Worm (Caenorhabditis elegans) whole organism, young adult: ENCODE results near the gene ctsa-1.1.
A peak's percentile ranks its signal among the peaks of the same experiment; 100 is the strongest.

Experiments used
- B0019.2 ChIP-seq: fragments of 200-800 bp; sonication (Bioruptor generic); conservative IDR thresholded peaks from 2 replicates; pipeline ENCODE4 v1.3.6; 2022; ENCODE audit warnings: missing genetic modification reagents, missing genetic modification characterization, missing compliant biosample characterization
- F10E7.11 ChIP-seq: sonication (generic microtip); optimal IDR thresholded peaks from 2 replicates; lab custom pipeline; 2017; ENCODE audit warnings: mild to moderate bottlenecking, missing genetic modification characterization, moderate library complexity, missing compliant biosample characterization
- F37B4.10 ChIP-seq: fragments of 200-800 bp; sonication (Bioruptor generic); IDR thresholded peaks from 2 replicates; pipeline ENCODE4 v1.3.6; 2022; ENCODE audit warnings: missing genetic modification characterization, missing compliant biosample characterization
- F49E8.2 ChIP-seq: sonication (generic microtip); optimal IDR thresholded peaks from 3 replicates; lab custom pipeline; 2017; ENCODE audit warnings: missing genetic modification characterization, mild to moderate bottlenecking, missing compliant biosample characterization, antibody characterized with exemption, moderate library complexity; ENCODE audit not compliant: insufficient read depth
- F55B11.4 ChIP-seq: sonication (generic microtip); optimal IDR thresholded peaks from 2 replicates; lab custom pipeline; 2016; ENCODE audit warnings: missing compliant biosample characterization, missing genetic modification characterization, borderline replicate concordance; ENCODE audit not compliant: insufficient read depth
- F57C9.4 ChIP-seq: sonication (generic microtip); optimal IDR thresholded peaks from 2 replicates; lab custom pipeline; 2017; ENCODE audit warnings: mild to moderate bottlenecking, missing genetic modification characterization, missing compliant biosample characterization
- Y56A3A.18 ChIP-seq: fragments of 200-800 bp; sonication (Bioruptor generic); IDR thresholded peaks from 2 replicates; pipeline ENCODE4 v1.3.6; 2022; ENCODE audit warnings: missing genetic modification reagents, missing genetic modification characterization, missing compliant biosample characterization
- Y67H2A.10 ChIP-seq: fragments of 200-800 bp; sonication (Bioruptor generic); conservative IDR thresholded peaks from 2 replicates; pipeline ENCODE4 v1.3.6; 2022; ENCODE audit warnings: missing genetic modification reagents, missing genetic modification characterization, missing compliant biosample characterization
- atf-7 ChIP-seq: sonication (generic microtip); optimal IDR thresholded peaks from 2 replicates; lab custom pipeline; 2017; ENCODE audit warnings: mild to moderate bottlenecking, missing genetic modification characterization, missing compliant biosample characterization
- athp-1 ChIP-seq: sonication (generic microtip); optimal IDR thresholded peaks from 2 replicates; lab custom pipeline; 2017; ENCODE audit warnings: mild to moderate bottlenecking, missing genetic modification characterization, missing compliant biosample characterization
- attf-5 ChIP-seq: fragments of 200-800 bp; sonication (Bioruptor generic); optimal IDR thresholded peaks from 2 replicates; lab custom pipeline; 2018; ENCODE audit warnings: mild to moderate bottlenecking, missing genetic modification characterization, missing compliant biosample characterization
- attf-6 ChIP-seq: fragments of 200-800 bp; sonication (Bioruptor generic); IDR thresholded peaks from 2 replicates; pipeline ENCODE4 v1.3.6; 2022; ENCODE audit warnings: missing genetic modification reagents, missing genetic modification characterization, missing compliant biosample characterization
- ceh-100 ChIP-seq: fragments of 200-800 bp; sonication (Bioruptor generic); IDR thresholded peaks from 2 replicates; pipeline ENCODE4 v1.3.6; 2022; ENCODE audit warnings: missing genetic modification reagents, missing genetic modification characterization, missing compliant biosample characterization
- dox-1 ChIP-seq: fragments of 200-800 bp; sonication (Bioruptor generic); IDR thresholded peaks from 2 replicates; pipeline ENCODE4 v1.3.6; 2022; ENCODE audit warnings: missing genetic modification reagents, missing genetic modification characterization, missing compliant biosample characterization
- ets-4 ChIP-seq: fragments of 200-800 bp; sonication (Bioruptor generic); optimal IDR thresholded peaks from 2 replicates; lab custom pipeline; 2018; ENCODE audit warnings: mild to moderate bottlenecking, missing genetic modification characterization, missing compliant biosample characterization
- hlh-12 ChIP-seq: sonication (generic microtip); optimal IDR thresholded peaks from 2 replicates; lab custom pipeline; 2016; ENCODE audit warnings: missing genetic modification characterization, missing compliant biosample characterization
- hmg-20 ChIP-seq: fragments of 200-800 bp; sonication (Bioruptor generic); IDR thresholded peaks from 2 replicates; pipeline ENCODE4 v1.3.6; 2022; ENCODE audit warnings: missing genetic modification reagents, missing genetic modification characterization, missing compliant biosample characterization
- hsf-1 ChIP-seq: fragments of 200-800 bp; sonication (Bioruptor generic); IDR thresholded peaks from 2 replicates; pipeline ENCODE4 v1.3.6; 2022; ENCODE audit warnings: missing genetic modification reagents, missing genetic modification characterization, missing compliant biosample characterization
- let-607 ChIP-seq, 2 experiments: fragments of 200-800 bp in 1 of 2; sonication (Bioruptor generic) in 1 of 2; sonication (generic microtip) in 1 of 2; optimal IDR thresholded peaks; 2 replicates each; lab custom pipeline; 2016 to 2018; ENCODE audit warnings: mild to moderate bottlenecking in 2 of 2, missing compliant biosample characterization in 2 of 2, missing genetic modification characterization in 2 of 2, moderate library complexity in 2 of 2, missing genotype in 1 of 2
- lin-54 ChIP-seq: fragments of 200-800 bp; sonication (Bioruptor generic); optimal IDR thresholded peaks from 2 replicates; lab custom pipeline; 2018; ENCODE audit warnings: mild to moderate bottlenecking, missing genetic modification characterization, missing compliant biosample characterization
- lir-1 ChIP-seq: fragments of 200-800 bp; sonication (Bioruptor generic); conservative IDR thresholded peaks from 2 replicates; pipeline ENCODE4 v1.3.6; 2022; ENCODE audit warnings: missing genetic modification reagents, missing genetic modification characterization, missing compliant biosample characterization
- lsl-1 ChIP-seq: fragments of 200-800 bp; sonication (Bioruptor generic); optimal IDR thresholded peaks from 2 replicates; lab custom pipeline; 2018; ENCODE audit warnings: mild to moderate bottlenecking, missing genetic modification characterization, moderate library complexity, missing compliant biosample characterization
- mxl-1 ChIP-seq: sonication (generic microtip); optimal IDR thresholded peaks from 2 replicates; lab custom pipeline; 2016; ENCODE audit warnings: missing genetic modification characterization, missing compliant biosample characterization
- nfya-1 ChIP-seq: sonication (generic microtip); optimal IDR thresholded peaks from 2 replicates; lab custom pipeline; 2017; ENCODE audit warnings: antibody characterized with exemption, missing compliant biosample characterization, missing genetic modification characterization, borderline replicate concordance; ENCODE audit not compliant: insufficient read depth
- nfya-2 ChIP-seq: fragments of 200-800 bp; sonication (Bioruptor generic); IDR thresholded peaks from 2 replicates; pipeline ENCODE4 v1.3.6; 2022; ENCODE audit warnings: missing genetic modification reagents, missing genetic modification characterization, missing compliant biosample characterization
- nhr-179 ChIP-seq: sonication (generic microtip); optimal IDR thresholded peaks from 2 replicates; lab custom pipeline; 2016; ENCODE audit warnings: mild to moderate bottlenecking, missing genetic modification characterization, missing compliant biosample characterization
- nhr-80 ChIP-seq: sonication (generic microtip); optimal IDR thresholded peaks from 2 replicates; lab custom pipeline; 2016; ENCODE audit warnings: missing genetic modification characterization, missing compliant biosample characterization
- pha-4 ChIP-seq: fragments of 150-350 bp; sonication (generic microtip); optimal IDR thresholded peaks from 2 replicates; lab custom pipeline; 2014; ENCODE audit warnings: missing biosample characterization, missing genetic modification reagents, missing genetic modification characterization
- rcor-1 ChIP-seq: fragments of 200-800 bp; sonication (Bioruptor generic); IDR thresholded peaks from 2 replicates; pipeline ENCODE4 v1.3.6; 2022; ENCODE audit warnings: missing genetic modification reagents, missing genetic modification characterization, missing compliant biosample characterization
- repo-1 ChIP-seq: sonication (generic microtip); optimal IDR thresholded peaks from 2 replicates; lab custom pipeline; 2017; ENCODE audit warnings: mild to moderate bottlenecking, missing genetic modification characterization, missing compliant biosample characterization
- rpc-1 ChIP-seq, 2 experiments: fragments of 150-350 bp in 1 of 2; sonication (generic microtip) in 1 of 2; optimal IDR thresholded peaks; 2 replicates each; lab custom pipeline; 2014 to 2018; ENCODE audit warnings: missing biosample characterization in 1 of 2, missing genetic modification characterization in 1 of 2, missing genetic modification reagents in 1 of 2, missing genotype in 1 of 2
- sdz-38 ChIP-seq: sonication (generic microtip); optimal IDR thresholded peaks from 2 replicates; lab custom pipeline; 2016; ENCODE audit warnings: missing genotype, missing genetic modification characterization, missing compliant biosample characterization
- sptf-2 ChIP-seq: fragments of 200-800 bp; sonication (Bioruptor generic); optimal IDR thresholded peaks from 2 replicates; lab custom pipeline; 2018; ENCODE audit warnings: mild to moderate bottlenecking, missing genetic modification characterization, missing compliant biosample characterization
- tbp1 ChIP-seq: fragments of 200-800 bp; sonication (Bioruptor generic); optimal IDR thresholded peaks from 2 replicates; lab custom pipeline; 2018; ENCODE audit warnings: mild to moderate bottlenecking, missing genetic modification characterization, missing compliant biosample characterization
- tbx-9 ChIP-seq: sonication (generic microtip); optimal IDR thresholded peaks from 2 replicates; lab custom pipeline; 2016; ENCODE audit warnings: borderline replicate concordance, missing genetic modification characterization, inconsistent platforms, missing compliant biosample characterization
- unc-62 ChIP-seq: fragments of 150-350 bp; optimal IDR thresholded peaks from 2 replicates; lab custom pipeline; 2014; ENCODE audit warnings: missing biosample characterization, missing genetic modification reagents, missing genetic modification characterization
- xnd-1 ChIP-seq: sonication (generic microtip); optimal IDR thresholded peaks from 2 replicates; lab custom pipeline; 2016; ENCODE audit warnings: missing genotype, missing genetic modification reagents, missing genetic modification characterization, missing compliant biosample characterization
- zim-3 ChIP-seq: sonication (generic microtip); optimal IDR thresholded peaks from 2 replicates; lab custom pipeline; 2017; ENCODE audit warnings: mild to moderate bottlenecking, missing genetic modification characterization, moderate library complexity, missing compliant biosample characterization
- ztf-22 ChIP-seq: fragments of 200-800 bp; sonication (Bioruptor generic); optimal IDR thresholded peaks from 2 replicates; lab custom pipeline; 2018; ENCODE audit warnings: mild to moderate bottlenecking, missing genetic modification characterization, moderate library complexity, missing compliant biosample characterization
- ztf-6 ChIP-seq: fragments of 200-800 bp; sonication (Bioruptor generic); IDR thresholded peaks from 2 replicates; pipeline ENCODE4 v1.3.6; 2022; ENCODE audit warnings: missing genetic modification reagents, missing genetic modification characterization, missing compliant biosample characterization

Gene ctsa-1.1

DNA sequence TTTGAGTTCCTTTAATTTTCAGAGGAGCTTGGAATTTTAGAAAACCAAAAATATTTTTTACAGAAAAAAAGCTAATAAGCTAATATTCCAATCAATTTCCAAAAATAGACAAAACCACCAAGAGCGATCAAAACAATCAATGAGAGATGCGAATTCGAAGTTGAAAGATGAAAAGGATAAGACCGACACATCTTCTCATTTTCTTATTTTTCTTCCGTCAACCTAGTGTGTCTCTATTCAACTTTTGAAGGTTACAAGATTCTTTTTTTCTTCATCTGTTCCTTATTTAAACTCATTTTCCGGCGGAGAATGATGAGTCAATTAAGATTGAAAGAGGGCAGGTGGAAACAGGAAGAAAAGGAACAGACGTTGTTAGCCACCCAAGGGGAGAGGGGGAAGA, 30.2 kb downstream of the ctsa-1.1 start:
- TF ChIP-seq pha-4 (no peak), rcor-1 (no peak), mxl-1 (tag; lab: Kevin White, UChicago) (no peak), nhr-80 (tag; lab: Kevin White, UChicago) (no peak), repo-1 (tag; lab: Kevin White, UChicago) (no peak), hlh-12 (no peak), zim-3 (tag; lab: Kevin White, UChicago) (no peak), ztf-6 (GFP tag; lab: Robert Waterston, UW) (no peak), F55B11.4 (tag; lab: Kevin White, UChicago) (no peak), xnd-1 (tag; lab: Kevin White, UChicago) (no peak), nfya-1 (tag; lab: Kevin White, UChicago) (no peak), tbx-9 (tag; lab: Kevin White, UChicago) (no peak), sdz-38 (tag; lab: Kevin White, UChicago) (no peak), sptf-2 (GFP tag; lab: Kevin White, UChicago) (no peak), lsl-1 (GFP tag; lab: Kevin White, UChicago) (no peak)
- TF ChIP-seq, all 124 proteins: peak for 0

DNA sequence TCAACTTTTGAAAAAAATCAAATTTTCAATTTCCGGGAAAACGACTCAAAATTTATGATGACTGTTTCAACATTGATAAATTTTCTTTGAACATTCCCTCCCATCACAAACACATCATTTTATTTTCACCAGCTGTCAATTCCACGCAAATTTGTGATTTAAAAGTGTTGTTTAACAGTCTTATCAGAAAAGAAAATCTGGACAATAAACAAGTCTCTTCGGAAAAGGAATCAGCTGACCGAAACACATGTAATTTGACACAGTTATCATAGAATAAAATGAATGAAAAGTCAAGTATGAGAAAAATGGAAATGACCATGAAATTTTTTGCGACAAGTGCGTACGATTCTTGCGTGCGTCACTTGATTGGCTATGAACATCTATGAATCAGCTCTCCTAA, 31.6 kb downstream of the ctsa-1.1 start:
- TF ChIP-seq B0019.2 (GFP tag; lab: Robert Waterston, UW) (no peak), lin-54 (no peak), dox-1 (GFP tag; lab: Robert Waterston, UW) (peak; percentile 26; the same call in 1 of the 2 replicates), unc-62 (peak; percentile 96), nhr-80 (tag; lab: Kevin White, UChicago) (peak; percentile 85), ztf-22 (peak; percentile 54), atf-7 (tag; lab: Kevin White, UChicago) (peak; percentile 51), tbp1 (GFP tag; lab: Kevin White, UChicago) (peak; percentile 34), ets-4 (GFP tag; lab: Kevin White, UChicago) (peak; percentile 76), let-607 (tag; optimal IDR thresholded peaks at IDR 0.05; lab: Kevin White, UChicago) (peak; percentile 9 to 38)

DNA sequence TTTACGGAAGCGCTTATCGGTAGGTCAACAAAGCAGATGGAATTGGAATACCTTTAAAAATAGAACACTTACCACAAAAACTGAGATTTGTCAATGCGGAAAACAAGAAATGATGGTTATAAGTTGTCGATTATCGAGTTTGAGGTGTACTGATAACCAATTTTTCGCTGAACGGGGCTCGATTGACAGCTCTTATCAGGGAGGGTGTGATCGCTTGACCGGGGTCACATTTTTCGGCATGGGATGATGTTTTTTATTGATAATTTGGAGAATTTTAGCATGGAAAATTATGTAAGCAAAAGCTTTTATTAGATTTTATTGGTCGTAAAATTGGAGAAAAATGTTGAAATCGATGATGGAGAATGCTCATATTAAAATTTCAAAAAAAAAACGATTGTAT, 32.4 kb downstream of the ctsa-1.1 start:
- TF ChIP-seq F49E8.2 (tag; lab: Kevin White, UChicago) (no peak), ets-4 (GFP tag; lab: Kevin White, UChicago) (peak; percentile 65), dox-1 (GFP tag; lab: Robert Waterston, UW) (peak; percentile 70), nhr-80 (tag; lab: Kevin White, UChicago) (peak; percentile 87), ztf-22 (peak; percentile 5), attf-6 (no peak), unc-62 (peak; percentile 55)

DNA sequence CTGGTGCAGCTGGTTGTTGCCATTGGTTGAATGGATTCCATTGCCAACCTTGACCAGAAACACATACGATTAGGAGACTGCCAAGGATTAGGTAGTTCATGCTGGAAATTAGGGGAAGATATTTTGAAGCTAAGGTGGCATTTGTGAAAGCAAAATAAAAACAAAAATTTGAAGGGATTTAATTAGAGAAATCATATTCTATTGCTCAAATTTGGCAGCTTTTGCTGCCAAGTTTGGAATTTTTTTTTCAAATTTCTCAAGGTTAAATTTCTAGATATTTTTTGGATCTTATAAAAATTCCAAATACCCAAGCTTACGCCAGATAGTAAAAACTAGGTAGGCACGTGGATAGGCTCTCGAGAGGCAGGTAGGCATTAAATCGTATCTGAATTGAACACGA, 33.8 kb downstream of the ctsa-1.1 start, which contains the start of gene F26G1.5:
Gene F26G1.5 (minus strand): TSS at position 101 of the 400 bp plus-strand sequence.
- TF ChIP-seq attf-5 (GFP tag; lab: Kevin White, UChicago): no peak
- TF ChIP-seq sptf-2 (GFP tag; lab: Kevin White, UChicago): no peak
- TF ChIP-seq nfya-2: no peak
- TF ChIP-seq rpc-1 (optimal IDR thresholded peaks at IDR 0.05; lab: Kevin White, UChicago): no peak
- TF ChIP-seq rpc-1 (tag; optimal IDR thresholded peaks at IDR 0.05; lab: Kevin White, UChicago): no peak
- TF ChIP-seq F37B4.10 (GFP tag; lab: Robert Waterston, UW): no peak
- no peak for TF ChIP-seq F57C9.4 (tag; lab: Kevin White, UChicago)
- TF ChIP-seq F49E8.2 (tag; lab: Kevin White, UChicago): no peak
- no peak for TF ChIP-seq Y56A3A.18 (GFP tag; lab: Robert Waterston, UW)
- TF ChIP-seq Y67H2A.10 (GFP tag; lab: Robert Waterston, UW): no peak
- no peak for TF ChIP-seq ceh-100 (GFP tag; lab: Robert Waterston, UW)
- no peak for TF ChIP-seq athp-1 (tag; lab: Kevin White, UChicago)
- TF ChIP-seq hmg-20 (GFP tag; lab: Robert Waterston, UW): no peak
- TF ChIP-seq nhr-179 (tag; lab: Kevin White, UChicago): no peak
- TF ChIP-seq zim-3 (tag; lab: Kevin White, UChicago): no peak
- no peak for TF ChIP-seq lsl-1 (GFP tag; lab: Kevin White, UChicago)
- TF ChIP-seq tbx-9 (tag; lab: Kevin White, UChicago): no peak
- TF ChIP-seq F55B11.4 (tag; lab: Kevin White, UChicago): no peak
- no peak for TF ChIP-seq hsf-1
- no peak for TF ChIP-seq lir-1 (GFP tag; lab: Robert Waterston, UW)
- no peak for TF ChIP-seq F10E7.11
